Fruit fly (Drosophila melanogaster) whole organism, embryonic: Measurements from ENCODE around the gene Bacc.

ENCODE experiments used
- BEAF-32 ChIP-seq: fragments of 200-800 bp; sonication (Bioruptor generic); optimal IDR thresholded peaks from 3 replicates; lab custom pipeline; 2017; ENCODE audit warnings: missing biosample characterization, missing genetic modification characterization, mild to moderate bottlenecking, moderate library complexity, missing genetic modification reagents
- Bdp1 ChIP-seq: fragments of 200-800 bp; sonication (Bioruptor generic); optimal IDR thresholded peaks from 3 replicates; lab custom pipeline; 2016; ENCODE audit warnings: missing biosample characterization, missing genetic modification characterization
- Bgb ChIP-seq: fragments of 200-800 bp; sonication (Bioruptor generic); IDR thresholded peaks from 2 replicates; pipeline ENCODE4 v1.3.6; 2022; ENCODE audit warnings: missing biosample characterization, missing genetic modification characterization; ENCODE audit not compliant: partially characterized antibody
- CG10543 ChIP-seq: fragments of 200-800 bp; sonication (Bioruptor generic); optimal IDR thresholded peaks from 3 replicates; lab custom pipeline; 2017; ENCODE audit warnings: missing biosample characterization, mild to moderate bottlenecking, missing genetic modification characterization, moderate library complexity
- CG12071 ChIP-seq: fragments of 200-800 bp; sonication (Bioruptor generic); optimal IDR thresholded peaks from 3 replicates; lab custom pipeline; 2018; ENCODE audit warnings: missing biosample characterization, mild to moderate bottlenecking, missing genetic modification characterization
- CG12744 ChIP-seq: fragments of 200-800 bp; sonication (Bioruptor generic); optimal IDR thresholded peaks from 2 replicates; lab custom pipeline; 2016; ENCODE audit warnings: missing biosample characterization, missing genetic modification characterization
- CG13894 ChIP-seq: fragments of 200-800 bp; sonication (Bioruptor generic); optimal IDR thresholded peaks from 3 replicates; lab custom pipeline; 2018; ENCODE audit warnings: missing biosample characterization, mild to moderate bottlenecking, missing genetic modification characterization, moderate library complexity
- CG14667 ChIP-seq: fragments of 200-800 bp; sonication (Bioruptor generic); IDR thresholded peaks from 2 replicates; pipeline ENCODE4 v1.3.6; 2022; ENCODE audit warnings: missing biosample characterization, missing genetic modification characterization
- CG14710 ChIP-seq: fragments of 200-800 bp; sonication (Bioruptor generic); optimal IDR thresholded peaks from 3 replicates; lab custom pipeline; 2019; ENCODE audit warnings: missing biosample characterization, mild to moderate bottlenecking, missing genetic modification characterization, moderate library complexity
- CG1647 ChIP-seq: fragments of 200-800 bp; sonication (Bioruptor generic); optimal IDR thresholded peaks from 3 replicates; lab custom pipeline; 2016; ENCODE audit warnings: missing biosample characterization, missing genetic modification characterization
- CG17361 ChIP-seq: fragments of 200-800 bp; sonication (Bioruptor generic); IDR thresholded peaks from 3 replicates; pipeline ENCODE4 v1.3.6; 2022; ENCODE audit warnings: missing biosample characterization, missing genetic modification characterization
- CG17912 ChIP-seq: fragments of 200-800 bp; sonication (Bioruptor generic); optimal IDR thresholded peaks from 2 replicates; lab custom pipeline; 2018; ENCODE audit warnings: missing biosample characterization, mild to moderate bottlenecking, missing genetic modification characterization
- CG18619 ChIP-seq: fragments of 200-800 bp; sonication (Bioruptor generic); optimal IDR thresholded peaks from 3 replicates; lab custom pipeline; 2017; ENCODE audit warnings: missing biosample characterization, mild to moderate bottlenecking, missing genetic modification characterization
- CG2116 ChIP-seq: fragments of 200-800 bp; sonication (Bioruptor generic); optimal IDR thresholded peaks from 3 replicates; lab custom pipeline; 2018; ENCODE audit warnings: missing biosample characterization, mild to moderate bottlenecking, missing genetic modification characterization
- CG2199 ChIP-seq: fragments of 200-800 bp; sonication (Bioruptor generic); IDR thresholded peaks from 3 replicates; pipeline ENCODE4 v1.3.6; 2022; ENCODE audit warnings: missing biosample characterization, missing genetic modification characterization
- CG2889 ChIP-seq: fragments of 200-800 bp; sonication (Bioruptor generic); IDR thresholded peaks from 3 replicates; pipeline ENCODE4 v1.3.6; 2022; ENCODE audit warnings: missing biosample characterization, missing genetic modification characterization
- CG33557 ChIP-seq: fragments of 200-800 bp; sonication (Bioruptor generic); optimal IDR thresholded peaks from 2 replicates; lab custom pipeline; 2019; ENCODE audit warnings: missing biosample characterization, mild to moderate bottlenecking, missing genetic modification characterization, moderate library complexity
- CG3995 ChIP-seq: fragments of 200-800 bp; sonication (Bioruptor generic); optimal IDR thresholded peaks from 3 replicates; lab custom pipeline; 2016; ENCODE audit warnings: missing biosample characterization, missing genetic modification characterization
- CG7987 ChIP-seq: fragments of 200-800 bp; sonication (Bioruptor generic); optimal IDR thresholded peaks from 2 replicates; lab custom pipeline; 2018; ENCODE audit warnings: missing biosample characterization, mild to moderate bottlenecking, missing genetic modification characterization, moderate library complexity
- Doc2 ChIP-seq: fragments of 200-800 bp; sonication (Bioruptor generic); IDR thresholded peaks from 2 replicates; pipeline ENCODE4 v1.3.6; 2022; ENCODE audit warnings: missing biosample characterization, missing genetic modification characterization
- ERR ChIP-seq: fragments of 200-800 bp; sonication (Bioruptor generic); optimal IDR thresholded peaks from 2 replicates; lab custom pipeline; 2016; ENCODE audit warnings: missing biosample characterization, missing genetic modification characterization
- Ets65A ChIP-seq: fragments of 200-800 bp; sonication (Bioruptor generic); peaks from one replicate; lab custom pipeline; 2016; ENCODE audit warnings: missing biosample characterization, missing genetic modification characterization
- H15 ChIP-seq: fragments of 200-800 bp; sonication (Bioruptor generic); IDR thresholded peaks from 3 replicates; pipeline ENCODE4 v1.3.6; 2022; ENCODE audit warnings: missing biosample characterization, missing genetic modification characterization
- HLH54F ChIP-seq: fragments of 200-800 bp; sonication (Bioruptor generic); optimal IDR thresholded peaks from 3 replicates; lab custom pipeline; 2016; ENCODE audit warnings: missing biosample characterization, missing genetic modification characterization
- Hmr ChIP-seq: fragments of 200-800 bp; sonication (Bioruptor generic); optimal IDR thresholded peaks from 3 replicates; lab custom pipeline; 2017; ENCODE audit warnings: mild to moderate bottlenecking, missing biosample characterization, missing genetic modification reagents, missing genetic modification characterization
- MBD-R2 ChIP-seq: fragments of 200-800 bp; sonication (Bioruptor generic); IDR thresholded peaks from 2 replicates; pipeline ENCODE4 v1.3.6; 2022; ENCODE audit warnings: missing biosample characterization, missing genetic modification characterization
- MTF-1 ChIP-seq: fragments of 200-800 bp; sonication (Bioruptor generic); optimal IDR thresholded peaks from 2 replicates; lab custom pipeline; 2018; ENCODE audit warnings: missing biosample characterization, mild to moderate bottlenecking, missing genetic modification characterization, borderline replicate concordance
- Mes4 ChIP-seq: fragments of 200-800 bp; sonication (Bioruptor generic); optimal IDR thresholded peaks from 2 replicates; lab custom pipeline; 2016; ENCODE audit warnings: missing biosample characterization, missing genetic modification characterization
- NC2β ChIP-seq: fragments of 200-800 bp; sonication (Bioruptor generic); optimal IDR thresholded peaks from 2 replicates; lab custom pipeline; 2016; ENCODE audit warnings: missing biosample characterization, missing genetic modification characterization
- Opbp ChIP-seq: fragments of 200-800 bp; sonication (Bioruptor generic); IDR thresholded peaks from 3 replicates; pipeline ENCODE4 v1.3.6; 2022; ENCODE audit warnings: missing biosample characterization, missing genetic modification characterization; ENCODE audit not compliant: partially characterized antibody
- Sin3A ChIP-seq: fragments of >200 bp; optimal IDR thresholded peaks from 2 replicates; lab custom pipeline; 2018
- Sox100B ChIP-seq: fragments of 200-800 bp; sonication (Bioruptor generic); optimal IDR thresholded peaks from 3 replicates; lab custom pipeline; 2018; ENCODE audit warnings: missing biosample characterization, mild to moderate bottlenecking, missing genetic modification characterization
- Spps ChIP-seq: fragments of 200-800 bp; sonication (Bioruptor generic); optimal IDR thresholded peaks from 2 replicates; lab custom pipeline; 2018; ENCODE audit warnings: missing biosample characterization, mild to moderate bottlenecking, missing genetic modification characterization
- Xrp1 ChIP-seq: fragments of 200-800 bp; sonication (Bioruptor generic); IDR thresholded peaks from 2 replicates; pipeline ENCODE4 v1.3.6; 2022; ENCODE audit warnings: missing biosample characterization, missing genetic modification characterization
- YL-1 ChIP-seq: fragments of 200-800 bp; sonication (Bioruptor generic); optimal IDR thresholded peaks from 3 replicates; lab custom pipeline; 2017; ENCODE audit warnings: missing biosample characterization, mild to moderate bottlenecking, missing genetic modification characterization
- bsh ChIP-seq, 2 experiments: fragments of 200-800 bp; sonication (Bioruptor generic); optimal IDR thresholded peaks; 2 replicates each; lab custom pipeline; 2017 to 2018; ENCODE audit warnings: mild to moderate bottlenecking in 2 of 2, missing biosample characterization in 2 of 2, missing genetic modification characterization in 2 of 2, moderate library complexity in 1 of 2
- dan ChIP-seq: fragments of 200-800 bp; sonication (Bioruptor generic); IDR thresholded peaks from 2 replicates; pipeline ENCODE4 v1.3.6; 2022; ENCODE audit warnings: missing biosample characterization, missing genetic modification characterization
- dimm ChIP-seq: fragments of 200-800 bp; sonication (Bioruptor generic); IDR thresholded peaks from 2 replicates; pipeline ENCODE4 v1.3.6; 2022; ENCODE audit warnings: missing biosample characterization, missing genetic modification characterization
- dm ChIP-seq: fragments of 200-800 bp; sonication (Bioruptor generic); optimal IDR thresholded peaks from 3 replicates; lab custom pipeline; 2016; ENCODE audit warnings: missing biosample characterization, missing genetic modification characterization
- fd64A ChIP-seq: fragments of 200-800 bp; sonication (Bioruptor generic); optimal IDR thresholded peaks from 3 replicates; lab custom pipeline; 2018; ENCODE audit warnings: missing biosample characterization, mild to moderate bottlenecking, missing genetic modification characterization
- fru ChIP-seq: fragments of >200 bp; optimal IDR thresholded peaks from 2 replicates; lab custom pipeline; 2017
- grau ChIP-seq: fragments of 200-800 bp; optimal IDR thresholded peaks from 3 replicates; lab custom pipeline; 2019; ENCODE audit warnings: missing biosample characterization, mild to moderate bottlenecking, missing genetic modification characterization, moderate library complexity
- her ChIP-seq: fragments of 200-800 bp; sonication (Bioruptor generic); optimal IDR thresholded peaks from 2 replicates; lab custom pipeline; 2016; ENCODE audit warnings: missing biosample characterization, missing genetic modification characterization
- mirr ChIP-seq: fragments of 200-800 bp; sonication (Bioruptor generic); optimal IDR thresholded peaks from 3 replicates; lab custom pipeline; 2018; ENCODE audit warnings: missing biosample characterization, mild to moderate bottlenecking, missing genetic modification characterization
- onecut ChIP-seq: fragments of 200-800 bp; sonication (Bioruptor generic); IDR thresholded peaks from 2 replicates; pipeline ENCODE4 v1.3.6; 2022; ENCODE audit warnings: missing biosample characterization, missing genetic modification characterization
- pho ChIP-seq: fragments of 200-800 bp; sonication (Bioruptor generic); optimal IDR thresholded peaks from 2 replicates; lab custom pipeline; 2016; ENCODE audit warnings: missing biosample characterization, missing genetic modification characterization
- phol ChIP-seq: fragments of 200-800 bp; sonication (Bioruptor generic); optimal IDR thresholded peaks from 3 replicates; lab custom pipeline; 2018; ENCODE audit warnings: missing biosample characterization, mild to moderate bottlenecking, missing genetic modification characterization, moderate library complexity
- pum ChIP-seq: fragments of 200-800 bp; sonication (Bioruptor generic); optimal IDR thresholded peaks from 2 replicates; lab custom pipeline; 2016; ENCODE audit warnings: missing biosample characterization, missing genetic modification characterization
- slp2 ChIP-seq: fragments of 200-800 bp; sonication (Bioruptor generic); optimal IDR thresholded peaks from 2 replicates; lab custom pipeline; 2016; ENCODE audit warnings: missing biosample characterization, missing genetic modification characterization
- usp ChIP-seq: fragments of >200 bp; optimal IDR thresholded peaks from 2 replicates; lab custom pipeline; 2017; ENCODE audit warnings: missing biosample characterization, missing genetic modification characterization

Gene Bacc

dm6 chr2L:2749144-2749766 is 3.0 kb upstream of the Bacc start (continued):
- no peak for TF ChIP-seq CG2889 (GFP tag; lab: Robert Waterston, UW)
- TF ChIP-seq usp (GFP tag; lab: Kevin White, UChicago) = no peak
- peak; percentile 5 for TF ChIP-seq CG7987 (GFP tag; lab: Kevin White, UChicago)
- TF ChIP-seq Ets65A (GFP tag; lab: Kevin White, UChicago) = no peak
- peak; percentile 1 for TF ChIP-seq CG10543 (GFP tag; lab: Kevin White, UChicago)
- peak; percentile 56 for TF ChIP-seq fd64A (GFP tag; lab: Kevin White, UChicago)
- TF ChIP-seq Sox100B = no peak
- no peak for TF ChIP-seq MBD-R2 (GFP tag; lab: Robert Waterston, UW)
- peak; percentile 6 for TF ChIP-seq her (GFP tag; lab: Kevin White, UChicago)
- TF ChIP-seq MTF-1 (GFP tag; lab: Kevin White, UChicago) = peak; percentile 62
- no peak for TF ChIP-seq Xrp1 (GFP tag; lab: Robert Waterston, UW)
- peak; percentile 39 for TF ChIP-seq BEAF-32 (GFP tag; lab: Kevin White, UChicago)
- TF ChIP-seq Sin3A = no peak
- no peak for TF ChIP-seq bsh (GFP tag; optimal IDR thresholded peaks at IDR 0.05; lab: Kevin White, UChicago)
- no peak for TF ChIP-seq dan (GFP tag; lab: Robert Waterston, UW)
- TF ChIP-seq CG18619 (GFP tag; lab: Kevin White, UChicago) = no peak
- TF ChIP-seq Opbp = no peak
- no peak for TF ChIP-seq CG14710 (tag; lab: Kevin White, UChicago)
- TF ChIP-seq pum = no peak
- no peak for TF ChIP-seq NC2β (GFP tag; lab: Kevin White, UChicago)
- no peak for TF ChIP-seq mirr
- TF ChIP-seq ERR (GFP tag; lab: Kevin White, UChicago) = peak; percentile 13
- TF ChIP-seq dm (GFP tag; lab: Kevin White, UChicago) = no peak
- no peak for TF ChIP-seq phol (tag; lab: Kevin White, UChicago)
- no peak for TF ChIP-seq grau (tag; lab: Kevin White, UChicago)
- TF ChIP-seq slp2 (GFP tag; lab: Kevin White, UChicago) = no peak
- TF ChIP-seq Mes4 (GFP tag; lab: Kevin White, UChicago) = peak; percentile 13
- TF ChIP-seq CG12071 (GFP tag; lab: Kevin White, UChicago) = peak; percentile 52
- no peak for TF ChIP-seq CG3995 (GFP tag; lab: Kevin White, UChicago)
- TF ChIP-seq Bdp1 = no peak
- no peak for TF ChIP-seq CG17912 (GFP tag; lab: Kevin White, UChicago)

- TF ChIP-seq pho (GFP tag; lab: Kevin White, UChicago) (peak; percentile 63), Doc2 (no peak), Spps (tag; lab: Kevin White, UChicago) (peak; percentile 45), H15 (GFP tag; lab: Robert Waterston, UW) (no peak), CG2889 (GFP tag; lab: Robert Waterston, UW) (no peak), fru (lab: Kevin White, UChicago) (no peak), CG12744 (GFP tag; lab: Kevin White, UChicago) (peak; percentile 65), onecut (GFP tag; lab: Robert Waterston, UW) (peak; percentile 70), CG2199 (GFP tag; lab: Robert Waterston, UW) (no peak), CG13894 (peak; percentile 93), CG17361 (GFP tag; lab: Robert Waterston, UW) (no peak), YL-1 (GFP tag; lab: Kevin White, UChicago) (peak; percentile 51), pum (peak; percentile 79), CG14667 (GFP tag; lab: Robert Waterston, UW) (no peak), Hmr (GFP tag; lab: Kevin White, UChicago) (peak; percentile 80), CG33557 (GFP tag; lab: Kevin White, UChicago) (peak; percentile 33), MBD-R2 (GFP tag; lab: Robert Waterston, UW) (no peak), Bgb (no peak), CG2116 (GFP tag; lab: Kevin White, UChicago) (peak; percentile 27), HLH54F (GFP tag; lab: Kevin White, UChicago) (peak; percentile 75), CG1647 (peak; percentile 77), dimm (GFP tag; lab: Robert Waterston, UW) (no peak)
Observed at dm6 chr2L:2750337-2751084, 1.7 kb upstream of the Bacc start.
